Fruit fly (Drosophila melanogaster): ENCODE data around the gene Pi3K92E.
A peak's percentile ranks its signal among the peaks of the same experiment; 100 is the strongest.

Gene Pi3K92E

DNA sequence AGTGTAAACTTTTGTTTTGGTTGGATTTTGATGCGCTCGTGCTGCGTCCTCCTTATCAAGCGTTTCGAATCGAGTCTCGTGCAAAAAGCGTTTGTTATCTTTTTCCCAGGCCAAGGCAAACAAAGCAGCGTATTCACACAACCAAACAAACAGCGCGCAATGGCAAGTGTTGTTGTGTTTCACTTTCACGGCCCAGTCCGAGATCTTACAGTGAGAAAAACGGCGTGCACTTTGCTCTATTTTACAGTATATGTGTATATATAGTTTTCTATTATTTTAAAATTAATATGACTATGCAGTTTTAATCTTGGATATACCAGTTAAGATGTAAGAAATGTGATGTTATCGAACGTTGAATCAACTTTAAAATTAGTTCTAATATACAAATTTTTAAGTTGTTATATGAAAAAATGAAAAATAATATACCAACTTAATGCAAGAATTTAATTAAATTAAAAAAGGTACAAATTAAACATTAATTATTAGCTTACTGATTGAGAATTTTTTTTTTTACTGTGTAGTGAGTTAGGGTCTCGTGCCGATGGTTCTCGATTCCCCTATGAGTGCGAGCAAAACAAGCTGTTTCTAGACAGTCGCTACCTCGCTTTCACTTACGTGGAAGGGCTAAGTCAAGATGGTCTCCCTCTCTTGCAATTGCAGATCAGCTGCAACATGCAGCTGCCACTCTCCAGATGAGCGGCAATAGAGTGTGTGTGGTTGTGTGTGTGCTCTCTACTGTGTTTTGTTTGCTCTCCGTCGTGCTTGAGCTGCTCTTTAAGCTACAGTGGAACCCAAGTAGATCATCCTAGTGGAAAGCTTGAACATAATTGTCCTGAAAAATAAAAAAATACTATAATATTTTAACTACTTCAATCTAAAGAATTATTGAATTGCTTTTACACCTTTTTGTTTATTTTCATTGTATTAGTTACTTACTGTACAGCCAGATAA, 40.1 kb downstream of the Pi3K92E start (continued):
- TF ChIP-seq sd (tag; optimal IDR thresholded peaks at IDR 0.05) (peak; percentile 59), NK7.1 (GFP tag; optimal IDR thresholded peaks at IDR 0.05) (no peak), Ravus (GFP tag; IDR thresholded peaks at IDR 0.05) (peak; percentile 66), Lpt (GFP tag; optimal IDR thresholded peaks at IDR 0.05) (no peak), HLH54F (GFP tag; optimal IDR thresholded peaks at IDR 0.05) (no peak), pan (optimal IDR thresholded peaks at IDR 0.05) (no peak), pan (GFP tag; optimal IDR thresholded peaks at IDR 0.05 in 1 of 2, IDR thresholded peaks at IDR 0.05 in 1 of 2) (peak in 1 of 2 experiments; percentile 82), al (GFP tag; IDR thresholded peaks at IDR 0.05) (peak; percentile 43; the same call in 1 of the 2 replicates), Camta (GFP tag; optimal IDR thresholded peaks at IDR 0.05) (no peak), CG2202 (tag; optimal IDR thresholded peaks at IDR 0.05) (peak; percentile 81), gsb (GFP tag; IDR thresholded peaks at IDR 0.05) (peak; percentile 22), E2f1 (GFP tag; IDR thresholded peaks at IDR 0.05) (peak; percentile 83), CG9817 (tag; optimal IDR thresholded peaks at IDR 0.05) (peak; percentile 75), zf30C (GFP tag; optimal IDR thresholded peaks at IDR 0.05) (peak; percentile 93), mam (GFP tag; optimal IDR thresholded peaks at IDR 0.05) (no peak), Hmx (GFP tag; optimal IDR thresholded peaks at IDR 0.05) (no peak), pros (GFP tag; optimal IDR thresholded peaks at IDR 0.05) (peak; percentile 79), gt (GFP tag; IDR thresholded peaks at IDR 0.05) (no peak), tgo (GFP tag; IDR thresholded peaks at IDR 0.05) (peak; percentile 84), ac (GFP tag; optimal IDR thresholded peaks at IDR 0.05) (peak; percentile 91), CG34422 (GFP tag; IDR thresholded peaks at IDR 0.05) (peak; percentile 35), CG11247 (GFP tag; IDR thresholded peaks at IDR 0.05) (peak; percentile 23), Mad (GFP tag; optimal IDR thresholded peaks at IDR 0.05) (no peak), CG12236 (GFP tag; optimal IDR thresholded peaks at IDR 0.05) (no peak), Pdp1 (GFP tag; optimal IDR thresholded peaks at IDR 0.05) (peak in 1 of 2 experiments; percentile 13), CG33557 (GFP tag; optimal IDR thresholded peaks at IDR 0.05) (peak; percentile 95), CG15696 (tag; optimal IDR thresholded peaks at IDR 0.05) (peak; percentile 96), CG18619 (GFP tag; optimal IDR thresholded peaks at IDR 0.05) (peak; percentile 85), CG31224 (GFP tag; IDR thresholded peaks at IDR 0.05) (peak; percentile 38; the same call in 1 of the 2 replicates), ATbp (GFP tag; optimal IDR thresholded peaks at IDR 0.05) (peak; percentile 91), H2.0 (GFP tag; IDR thresholded peaks at IDR 0.05) (peak; percentile 54), CG7372 (GFP tag; IDR thresholded peaks at IDR 0.05) (peak; percentile 63), CG1233 (GFP tag; optimal IDR thresholded peaks at IDR 0.05) (peak; percentile 86), CG18764 (GFP tag; optimal IDR thresholded peaks at IDR 0.05) (peak; percentile 79), CG15601 (tag; optimal IDR thresholded peaks at IDR 0.05) (peak; percentile 93), CG4820 (GFP tag; optimal IDR thresholded peaks at IDR 0.05) (peak; percentile 86)

- TF ChIP-seq knrl (GFP tag; IDR thresholded peaks at IDR 0.05; ENCODE audit: partially characterized antibody) (no peak), Atf6 (GFP tag; IDR thresholded peaks at IDR 0.05) (0 out of 2 replicates have a peak, but pooled peaks have one; percentile 3), Kr (GFP tag; optimal IDR thresholded peaks at IDR 0.05) (no peak), nerfin-1 (tag; optimal IDR thresholded peaks at IDR 0.05) (peak; percentile 84), NfI (GFP tag; optimal IDR thresholded peaks at IDR 0.05) (no peak), Eip74EF (GFP tag; optimal IDR thresholded peaks at IDR 0.05) (no peak), Rx (GFP tag; IDR thresholded peaks at IDR 0.05) (no peak), mirr (GFP tag; optimal IDR thresholded peaks at IDR 0.05) (no peak), peb (GFP tag; IDR thresholded peaks at IDR 0.05) (no peak), CG43689 (GFP tag; IDR thresholded peaks at IDR 0.05) (no peak), vfl (GFP tag; optimal IDR thresholded peaks at IDR 0.05) (no peak), Taf1 (GFP tag; IDR thresholded peaks at IDR 0.05) (0 out of 2 replicates have a peak, but pooled peaks have one; percentile 15), CG16813 (GFP tag; IDR thresholded peaks at IDR 0.05; ENCODE audit: partially characterized antibody) (0 out of 3 replicates have a peak, but pooled peaks have one; percentile 25), wdn (GFP tag; IDR thresholded peaks at IDR 0.05) (no peak), gce (GFP tag; IDR thresholded peaks at IDR 0.05) (no peak)
These were observed 41.1 kb downstream of the Pi3K92E start for dm6 chr3R:20593463-20593838.

All from whole organism, embryonic.